Fruit fly (Drosophila melanogaster) whole organism, embryonic: ENCODE measurements around the gene CG4297.

Experiments
- Ada2b ChIP-seq: fragments of 200-800 bp; sonication (Bioruptor generic); IDR thresholded peaks from 2 replicates; pipeline ENCODE4 v1.3.6; 2022; ENCODE audit warnings: missing biosample characterization, missing genetic modification characterization
- Asciz ChIP-seq: fragments of 200-800 bp; sonication (Bioruptor generic); optimal IDR thresholded peaks from 2 replicates; lab custom pipeline; 2017; ENCODE audit warnings: missing biosample characterization, mild to moderate bottlenecking, missing genetic modification characterization, missing genetic modification reagents
- Atf6 ChIP-seq: fragments of 200-800 bp; sonication (Bioruptor generic); IDR thresholded peaks from 2 replicates; pipeline ENCODE4 v1.3.6; 2022; ENCODE audit warnings: missing biosample characterization, missing genetic modification characterization
- B-H1 ChIP-seq: fragments of 200-800 bp; sonication (Bioruptor generic); IDR thresholded peaks from 3 replicates; pipeline ENCODE4 v1.3.6; 2022; ENCODE audit warnings: missing biosample characterization, missing genetic modification characterization
- B-H2 ChIP-seq: fragments of 200-800 bp; sonication (Bioruptor generic); optimal IDR thresholded peaks from 2 replicates; lab custom pipeline; 2018; ENCODE audit warnings: missing biosample characterization, mild to moderate bottlenecking, missing genetic modification characterization
- CG10267 ChIP-seq: fragments of 200-800 bp; sonication (Bioruptor generic); optimal IDR thresholded peaks from 2 replicates; lab custom pipeline; 2018; ENCODE audit warnings: missing biosample characterization, mild to moderate bottlenecking, missing genetic modification characterization, moderate library complexity
- CG10274 ChIP-seq: fragments of 200-800 bp; sonication (Bioruptor generic); optimal IDR thresholded peaks from 3 replicates; lab custom pipeline; 2017; ENCODE audit warnings: missing biosample characterization, mild to moderate bottlenecking, missing genetic modification characterization
- CG10979 ChIP-seq: fragments of 200-800 bp; sonication (Bioruptor generic); optimal IDR thresholded peaks from 2 replicates; lab custom pipeline; 2018; ENCODE audit warnings: missing biosample characterization, mild to moderate bottlenecking, missing genetic modification characterization, moderate library complexity
- CG15269 ChIP-seq: fragments of 200-800 bp; sonication (Bioruptor generic); optimal IDR thresholded peaks from 2 replicates; lab custom pipeline; 2018; ENCODE audit warnings: missing biosample characterization, mild to moderate bottlenecking, missing genetic modification characterization, moderate library complexity
- CG15601 ChIP-seq: fragments of 200-800 bp; sonication (Bioruptor generic); optimal IDR thresholded peaks from 3 replicates; lab custom pipeline; 2019; ENCODE audit warnings: missing biosample characterization, mild to moderate bottlenecking, missing genetic modification characterization, moderate library complexity
- CG16779 ChIP-seq: fragments of 200-800 bp; sonication (Bioruptor generic); IDR thresholded peaks from 2 replicates; pipeline ENCODE4 v1.3.6; 2022; ENCODE audit warnings: missing biosample characterization, missing genetic modification characterization
- CG16813 ChIP-seq: fragments of 200-800 bp; sonication (Bioruptor generic); IDR thresholded peaks from 3 replicates; pipeline ENCODE4 v1.3.6; 2022; ENCODE audit warnings: missing biosample characterization, missing genetic modification characterization; ENCODE audit not compliant: partially characterized antibody
- CG17186 ChIP-seq: fragments of 200-800 bp; sonication (Bioruptor generic); optimal IDR thresholded peaks from 3 replicates; lab custom pipeline; 2017; ENCODE audit warnings: missing biosample characterization, missing genetic modification reagents, missing genetic modification characterization
- CG17829 ChIP-seq: fragments of 200-800 bp; optimal IDR thresholded peaks from 2 replicates; lab custom pipeline; 2019; ENCODE audit warnings: missing biosample characterization, mild to moderate bottlenecking, missing genetic modification characterization, moderate library complexity
- CG6791 ChIP-seq: fragments of 200-800 bp; sonication (Bioruptor generic); IDR thresholded peaks from 3 replicates; pipeline ENCODE4 v1.3.6; 2022; ENCODE audit warnings: missing biosample characterization, missing genetic modification characterization; ENCODE audit not compliant: partially characterized antibody
- CG8388 ChIP-seq: fragments of 200-800 bp; sonication (Bioruptor generic); optimal IDR thresholded peaks from 2 replicates; lab custom pipeline; 2019; ENCODE audit warnings: missing biosample characterization, mild to moderate bottlenecking, missing genetic modification characterization, moderate library complexity
- CG8478 ChIP-seq: fragments of >200 bp; optimal IDR thresholded peaks from 2 replicates; lab custom pipeline; 2018
- CG9609 ChIP-seq: fragments of 200-800 bp; sonication (Bioruptor generic); optimal IDR thresholded peaks from 3 replicates; lab custom pipeline; 2016; ENCODE audit warnings: missing biosample characterization, missing genetic modification characterization
- CG9797 ChIP-seq: fragments of 200-800 bp; sonication (Bioruptor generic); optimal IDR thresholded peaks from 3 replicates; lab custom pipeline; 2018; ENCODE audit warnings: missing biosample characterization, mild to moderate bottlenecking, missing genetic modification characterization
- CrebB ChIP-seq: fragments of 200-800 bp; sonication (Bioruptor generic); optimal IDR thresholded peaks from 3 replicates; lab custom pipeline; 2018; ENCODE audit warnings: missing biosample characterization, mild to moderate bottlenecking, missing genetic modification characterization
- Deaf1 ChIP-seq: fragments of 200-800 bp; optimal IDR thresholded peaks from 3 replicates; lab custom pipeline; 2019; ENCODE audit warnings: missing biosample characterization, mild to moderate bottlenecking, missing genetic modification characterization, moderate library complexity
- Dek ChIP-seq: fragments of 200-800 bp; sonication (Bioruptor generic); optimal IDR thresholded peaks from 3 replicates; lab custom pipeline; 2019; ENCODE audit warnings: missing biosample characterization, mild to moderate bottlenecking, missing genetic modification characterization, moderate library complexity
- H2.0 ChIP-seq: fragments of 200-800 bp; sonication (Bioruptor generic); IDR thresholded peaks from 2 replicates; pipeline ENCODE4 v1.3.6; 2022; ENCODE audit warnings: missing biosample characterization, missing genetic modification characterization
- HLHmδ ChIP-seq: fragments of 200-800 bp; sonication (Bioruptor generic); optimal IDR thresholded peaks from 2 replicates; lab custom pipeline; 2018; ENCODE audit warnings: missing biosample characterization, mild to moderate bottlenecking, missing genetic modification characterization, moderate library complexity
- Hmr ChIP-seq: fragments of 200-800 bp; sonication (Bioruptor generic); optimal IDR thresholded peaks from 3 replicates; lab custom pipeline; 2017; ENCODE audit warnings: mild to moderate bottlenecking, missing biosample characterization, missing genetic modification reagents, missing genetic modification characterization
- Meics ChIP-seq: fragments of 200-800 bp; sonication (Bioruptor generic); optimal IDR thresholded peaks from 2 replicates; lab custom pipeline; 2017; ENCODE audit warnings: missing biosample characterization, mild to moderate bottlenecking, missing genetic modification characterization
- NK7.1 ChIP-seq: fragments of 200-800 bp; sonication (Bioruptor generic); optimal IDR thresholded peaks from 3 replicates; lab custom pipeline; 2016; ENCODE audit warnings: missing biosample characterization, missing genetic modification characterization
- Sin3A ChIP-seq: fragments of >200 bp; optimal IDR thresholded peaks from 2 replicates; lab custom pipeline; 2018
- Stat92E ChIP-seq, 3 experiments: fragments of >200 bp in 2 of 3; fragments of 200-800 bp in 1 of 3; sonication (Bioruptor generic) in 1 of 3; optimal IDR thresholded peaks; 2 replicates each; lab custom pipeline; 2017 to 2019; ENCODE audit warnings: missing biosample characterization in 3 of 3, missing genetic modification characterization in 3 of 3, mild to moderate bottlenecking in 1 of 3, moderate library complexity in 1 of 3
- TFAM ChIP-seq: fragments of 200-800 bp; sonication (Bioruptor generic); optimal IDR thresholded peaks from 2 replicates; lab custom pipeline; 2017; ENCODE audit warnings: missing biosample characterization, missing genetic modification characterization, inconsistent platforms
- caup ChIP-seq: fragments of 200-800 bp; sonication (Bioruptor generic); optimal IDR thresholded peaks from 3 replicates; lab custom pipeline; 2017; ENCODE audit warnings: missing biosample characterization, mild to moderate bottlenecking, missing genetic modification characterization, moderate library complexity; ENCODE audit not compliant: severe bottlenecking
- ci ChIP-seq: fragments of 200-800 bp; sonication (Bioruptor generic); IDR thresholded peaks from 3 replicates; pipeline ENCODE4 v1.3.6; 2022; ENCODE audit warnings: missing biosample characterization, missing genetic modification characterization
- crp ChIP-seq, 2 experiments: fragments of 200-800 bp; sonication (Bioruptor generic); optimal IDR thresholded peaks; 2 replicates in 1 of 2; 3 replicates in 1 of 2; lab custom pipeline; 2017; ENCODE audit warnings: missing biosample characterization in 2 of 2, missing genetic modification characterization in 2 of 2, mild to moderate bottlenecking in 1 of 2, moderate library complexity in 1 of 2
- dmrt99B ChIP-seq: fragments of 200-800 bp; sonication (Bioruptor generic); optimal IDR thresholded peaks from 2 replicates; lab custom pipeline; 2018; ENCODE audit warnings: missing biosample characterization, mild to moderate bottlenecking, missing genetic modification characterization, moderate library complexity
- esg ChIP-seq: fragments of 200-800 bp; sonication (Bioruptor generic); conservative IDR thresholded peaks from 2 replicates; pipeline ENCODE4 v1.3.6; 2022; ENCODE audit warnings: missing biosample characterization, missing genetic modification characterization
- fd102C ChIP-seq: fragments of 200-800 bp; sonication (Bioruptor generic); optimal IDR thresholded peaks from 2 replicates; lab custom pipeline; 2018; ENCODE audit warnings: missing biosample characterization, mild to moderate bottlenecking, missing genetic modification characterization, moderate library complexity
- gce ChIP-seq: fragments of 200-800 bp; sonication (Bioruptor generic); IDR thresholded peaks from 3 replicates; pipeline ENCODE4 v1.3.6; 2022; ENCODE audit warnings: missing biosample characterization, missing genetic modification characterization
- gfzf ChIP-seq: fragments of 200-800 bp; sonication (Bioruptor generic); optimal IDR thresholded peaks from 2 replicates; lab custom pipeline; 2016; ENCODE audit warnings: missing biosample characterization, mild to moderate bottlenecking, missing genetic modification characterization, moderate library complexity
- insv ChIP-seq, 2 experiments: fragments of 200-800 bp; sonication (Bioruptor generic); optimal IDR thresholded peaks; 3 replicates each; lab custom pipeline; 2016 to 2018; ENCODE audit warnings: missing biosample characterization in 2 of 2, missing genetic modification characterization in 2 of 2
- lab ChIP-seq: fragments of 200-800 bp; sonication (Bioruptor generic); optimal IDR thresholded peaks from 3 replicates; lab custom pipeline; 2017; ENCODE audit warnings: missing biosample characterization, missing genetic modification characterization, mild to moderate bottlenecking, moderate library complexity, missing genetic modification reagents
- pita ChIP-seq: fragments of 200-800 bp; sonication (Bioruptor generic); optimal IDR thresholded peaks from 2 replicates; lab custom pipeline; 2017; ENCODE audit warnings: missing biosample characterization, mild to moderate bottlenecking, missing genetic modification characterization
- psq ChIP-seq: fragments of 200-800 bp; sonication (Bioruptor generic); optimal IDR thresholded peaks from 2 replicates; lab custom pipeline; 2017; ENCODE audit warnings: missing biosample characterization, missing genetic modification characterization
- shn ChIP-seq: fragments of 200-800 bp; sonication (Bioruptor generic); optimal IDR thresholded peaks from 3 replicates; lab custom pipeline; 2016; ENCODE audit warnings: missing biosample characterization, missing genetic modification characterization
- sug ChIP-seq: fragments of 200-800 bp; optimal IDR thresholded peaks from 2 replicates; lab custom pipeline; 2019; ENCODE audit warnings: missing biosample characterization, mild to moderate bottlenecking, missing genetic modification characterization, moderate library complexity
- trem ChIP-seq: fragments of 200-800 bp; optimal IDR thresholded peaks from 3 replicates; lab custom pipeline; 2019; ENCODE audit warnings: missing biosample characterization, mild to moderate bottlenecking, missing genetic modification characterization, moderate library complexity
- trh ChIP-seq: fragments of 200-800 bp; sonication (Bioruptor generic); optimal IDR thresholded peaks from 2 replicates; lab custom pipeline; 2016; ENCODE audit warnings: missing biosample characterization, missing genetic modification characterization
- unc-4 ChIP-seq: fragments of 200-800 bp; sonication (Bioruptor generic); IDR thresholded peaks from 2 replicates; pipeline ENCODE4 v1.3.6; 2022; ENCODE audit warnings: missing biosample characterization, missing genetic modification characterization; ENCODE audit not compliant: partially characterized antibody
- vnd ChIP-seq: fragments of 200-800 bp; sonication (Bioruptor generic); IDR thresholded peaks from 3 replicates; pipeline ENCODE4 v1.3.6; 2022; ENCODE audit warnings: missing biosample characterization, missing genetic modification characterization; ENCODE audit not compliant: partially characterized antibody
- wdn ChIP-seq: fragments of 200-800 bp; sonication (Bioruptor generic); IDR thresholded peaks from 2 replicates; pipeline ENCODE4 v1.3.6; 2022; ENCODE audit warnings: missing biosample characterization, missing genetic modification characterization
- zf30C ChIP-seq: fragments of 200-800 bp; sonication (Bioruptor generic); optimal IDR thresholded peaks from 3 replicates; lab custom pipeline; 2018; ENCODE audit warnings: missing biosample characterization, mild to moderate bottlenecking, missing genetic modification characterization

CG4297 gene

DNA sequence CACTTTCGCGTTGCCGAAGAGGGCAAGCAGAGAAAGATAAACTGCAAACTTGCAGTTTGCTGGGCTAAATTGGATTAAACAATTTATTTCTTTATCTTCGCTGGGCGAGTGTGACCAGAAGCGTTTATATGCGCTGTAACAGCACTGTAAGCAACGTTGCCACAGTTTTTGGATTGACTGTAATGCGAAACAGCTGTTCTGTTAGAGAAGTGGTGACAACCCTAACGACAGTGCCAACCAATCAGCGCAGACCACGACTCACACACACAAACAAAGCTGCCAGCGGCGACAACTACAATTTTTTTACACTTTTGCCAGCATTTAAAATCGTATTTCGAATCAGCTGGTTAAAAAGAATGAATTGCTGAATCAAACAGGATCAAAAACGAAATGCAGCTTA is 19.1 kb downstream of the CG4297 start, which contains the start of the genes crq and shv (continued):
- peak; percentile 40 for TF ChIP-seq Hmr
- TF ChIP-seq gce (GFP tag; lab: Robert Waterston, UW), result no peak
- TF ChIP-seq HLHmδ (GFP tag; lab: Kevin White, UChicago), result no peak
- no peak for TF ChIP-seq lab (GFP tag; lab: Kevin White, UChicago)
- no peak for TF ChIP-seq Asciz (GFP tag; lab: Kevin White, UChicago)
- no peak for TF ChIP-seq CG10979
- TF ChIP-seq CG10274 (GFP tag; lab: Kevin White, UChicago), result no peak
- peak; percentile 89 to 99 for TF ChIP-seq crp (GFP tag; optimal IDR thresholded peaks at IDR 0.05; lab: Kevin White, UChicago)
- no peak for TF ChIP-seq Meics (GFP tag; lab: Kevin White, UChicago)
- TF ChIP-seq CG16813, result 0 out of 3 replicates have a peak, but pooled peaks have one; percentile 20
- TF ChIP-seq esg, result no peak
- TF ChIP-seq Dek (tag; lab: Kevin White, UChicago), result no peak
- no peak for TF ChIP-seq dmrt99B (tag; lab: Kevin White, UChicago)
- TF ChIP-seq ci (GFP tag; lab: Robert Waterston, UW), result 0 out of 3 replicates have a peak, but pooled peaks have one; percentile 11
- no peak for TF ChIP-seq B-H2 (GFP tag; lab: Kevin White, UChicago)
- TF ChIP-seq vnd (GFP tag; lab: Robert Waterston, UW), result no peak
- peak in 1 of 2 experiments; percentile 16 for TF ChIP-seq insv (GFP tag; optimal IDR thresholded peaks at IDR 0.05; lab: Kevin White, UChicago)
- TF ChIP-seq H2.0 (GFP tag; lab: Robert Waterston, UW), result no peak
- no peak for TF ChIP-seq CG8478 (lab: Kevin White, UChicago)
- no peak for TF ChIP-seq shn (GFP tag; lab: Kevin White, UChicago)
- TF ChIP-seq CG6791, result no peak
- peak in 1 of 3 experiments; percentile 46 for TF ChIP-seq Stat92E (GFP tag; optimal IDR thresholded peaks at IDR 0.05; lab: Kevin White, UChicago)
- TF ChIP-seq CG9609 (GFP tag; lab: Kevin White, UChicago), result no peak
- peak; percentile 24 for TF ChIP-seq CG15601 (tag; lab: Kevin White, UChicago)
- TF ChIP-seq Sin3A (lab: Kevin White, UChicago), result peak; percentile 32
- TF ChIP-seq Deaf1, result no peak
- peak; percentile 43 for TF ChIP-seq CG17829
- no peak for TF ChIP-seq psq (GFP tag; lab: Kevin White, UChicago)
- TF ChIP-seq zf30C (GFP tag; lab: Kevin White, UChicago), result peak; percentile 15
- no peak for TF ChIP-seq wdn (GFP tag; lab: Robert Waterston, UW)
- no peak for TF ChIP-seq NK7.1
- TF ChIP-seq TFAM, result no peak
- no peak for TF ChIP-seq CG16779 (GFP tag; lab: Robert Waterston, UW)
- peak; percentile 99 for TF ChIP-seq CG17186
- TF ChIP-seq CG10267 (tag; lab: Kevin White, UChicago), result peak; percentile 31
- TF ChIP-seq trh (GFP tag; lab: Kevin White, UChicago), result no peak
- peak; percentile 61 for TF ChIP-seq gfzf (GFP tag; lab: Kevin White, UChicago)
- TF ChIP-seq B-H1, result no peak
- TF ChIP-seq CG9797 (GFP tag; lab: Kevin White, UChicago), result peak; percentile 85
- TF ChIP-seq Ada2b (GFP tag; lab: Robert Waterston, UW), result no peak
- TF ChIP-seq Atf6 (GFP tag; lab: Robert Waterston, UW), result no peak
- no peak for TF ChIP-seq fd102C (GFP tag; lab: Kevin White, UChicago)
- no peak for TF ChIP-seq CG15269 (tag; lab: Kevin White, UChicago)
- TF ChIP-seq unc-4 (GFP tag; lab: Robert Waterston, UW), result peak; percentile 42; the same call in 1 of the 2 replicates
- TF ChIP-seq trem (tag; lab: Kevin White, UChicago), result peak; percentile 54
- TF ChIP-seq sug (tag; lab: Kevin White, UChicago), result no peak
- TF ChIP-seq CG8388 (GFP tag; lab: Kevin White, UChicago), result no peak
- peak; percentile 9 for TF ChIP-seq CrebB (tag; lab: Kevin White, UChicago)
- TF ChIP-seq pita, result no peak
- TF ChIP-seq caup (GFP tag; lab: Kevin White, UChicago), result no peak
